Worm (Caenorhabditis elegans): ENCODE results near the gene lec-6.

DNA sequence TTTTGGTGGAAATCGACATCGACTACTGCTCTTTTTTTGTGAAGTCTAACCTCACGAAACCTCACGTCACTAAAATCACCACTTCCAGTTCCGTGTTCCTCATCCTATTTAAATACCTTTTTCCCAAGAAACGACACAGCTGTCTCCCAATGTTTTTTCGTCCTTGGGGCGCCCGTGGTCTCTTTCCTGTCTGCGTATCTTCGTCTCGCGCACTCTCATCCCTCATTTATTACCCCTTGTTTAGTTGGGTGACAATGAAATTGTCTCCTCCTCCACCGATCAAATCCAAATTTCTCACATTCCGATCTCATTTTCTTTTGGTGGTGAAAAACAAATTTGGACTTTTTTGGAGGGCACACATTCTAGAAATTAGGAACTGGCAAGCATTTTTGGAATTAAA is 35.4 kb downstream of the lec-6 start:
- TF ChIP-seq ama-1 (optimal IDR thresholded peaks at IDR 0.05) (no peak), tra-4 (tag; optimal IDR thresholded peaks at IDR 0.05) (no peak), hnd-1 (tag; optimal IDR thresholded peaks at IDR 0.05) (no peak), flt-1 (GFP tag; IDR thresholded peaks at IDR 0.05) (no peak), ceh-13 (GFP tag; optimal IDR thresholded peaks at IDR 0.05) (no peak), B0310.2 (tag; optimal IDR thresholded peaks at IDR 0.05) (no peak), F13C5.2 (tag; optimal IDR thresholded peaks at IDR 0.05) (no peak), scrt-1 (GFP tag; IDR thresholded peaks at IDR 0.05) (no peak), tbx-11 (GFP tag; IDR thresholded peaks at IDR 0.05) (no peak)

Data from whole organism, early embryonic.